Worm (Caenorhabditis elegans) whole organism, late embryonic: ENCODE data around the gene sms-3.

Experiments used
- C08G9.2 ChIP-seq: sonication (generic microtip); optimal IDR thresholded peaks from 2 replicates; lab custom pipeline; 2016; ENCODE audit warnings: mild to moderate bottlenecking, missing genetic modification characterization, moderate library complexity, missing compliant biosample characterization
- C38D4.7 ChIP-seq: fragments of 200-800 bp; sonication (Bioruptor generic); optimal IDR thresholded peaks from 2 replicates; lab custom pipeline; 2018; ENCODE audit warnings: mild to moderate bottlenecking, missing genetic modification characterization, moderate library complexity, missing compliant biosample characterization
- F13H6.1 ChIP-seq: sonication (generic microtip); optimal IDR thresholded peaks from 2 replicates; lab custom pipeline; 2016; ENCODE audit warnings: missing genetic modification characterization, missing compliant biosample characterization
- K02D7.2 ChIP-seq: sonication (generic microtip); optimal IDR thresholded peaks from 2 replicates; lab custom pipeline; 2017; ENCODE audit warnings: mild to moderate bottlenecking, missing genetic modification characterization, missing compliant biosample characterization
- ahr-1 ChIP-seq: sonication (generic microtip); optimal IDR thresholded peaks from 2 replicates; lab custom pipeline; 2016; ENCODE audit warnings: missing genetic modification characterization, missing compliant biosample characterization
- ceh-18 ChIP-seq: sonication (generic microtip); optimal IDR thresholded peaks from 2 replicates; lab custom pipeline; 2016; ENCODE audit warnings: missing genetic modification characterization, missing compliant biosample characterization
- ceh-19 ChIP-seq: fragments of 200-800 bp; sonication (Bioruptor generic); optimal IDR thresholded peaks from 2 replicates; lab custom pipeline; 2018; ENCODE audit warnings: mild to moderate bottlenecking, missing genetic modification characterization, missing compliant biosample characterization
- ceh-2 ChIP-seq: sonication (generic microtip); optimal IDR thresholded peaks from 2 replicates; lab custom pipeline; 2016; ENCODE audit warnings: missing genotype, missing genetic modification characterization, missing compliant biosample characterization
- ceh-34 ChIP-seq: sonication (generic microtip); optimal IDR thresholded peaks from 2 replicates; lab custom pipeline; 2016; ENCODE audit warnings: mild to moderate bottlenecking, missing genetic modification characterization, missing compliant biosample characterization
- ceh-45 ChIP-seq: fragments of 200-800 bp; sonication (Bioruptor generic); IDR thresholded peaks from 2 replicates; pipeline ENCODE4 v1.3.6; 2022; ENCODE audit warnings: missing genetic modification reagents, missing genetic modification characterization, missing compliant biosample characterization
- ceh-6 ChIP-seq: fragments of 200-800 bp; sonication (Bioruptor generic); optimal IDR thresholded peaks from 2 replicates; lab custom pipeline; 2018; ENCODE audit warnings: mild to moderate bottlenecking, missing genetic modification characterization, missing compliant biosample characterization
- ceh-9 ChIP-seq: sonication (generic microtip); optimal IDR thresholded peaks from 2 replicates; lab custom pipeline; 2016; ENCODE audit warnings: mild to moderate bottlenecking, missing genetic modification characterization, inconsistent platforms, missing compliant biosample characterization
- dmd-4 ChIP-seq: sonication (generic microtip); optimal IDR thresholded peaks from 2 replicates; lab custom pipeline; 2016; ENCODE audit warnings: borderline replicate concordance, missing genetic modification characterization, missing compliant biosample characterization
- dve-1 ChIP-seq: sonication (generic microtip); optimal IDR thresholded peaks from 2 replicates; lab custom pipeline; 2017; ENCODE audit warnings: antibody characterized with exemption, mild to moderate bottlenecking, missing genetic modification characterization, missing compliant biosample characterization
- elt-4 ChIP-seq: sonication (generic microtip); optimal IDR thresholded peaks from 2 replicates; lab custom pipeline; 2016; ENCODE audit warnings: missing genetic modification characterization, missing compliant biosample characterization
- eyg-1 ChIP-seq: sonication (generic microtip); optimal IDR thresholded peaks from 2 replicates; lab custom pipeline; 2016; ENCODE audit warnings: missing genotype, missing genetic modification characterization, missing compliant biosample characterization
- fkh-10 ChIP-seq: fragments of 150-350 bp; optimal IDR thresholded peaks from 2 replicates; lab custom pipeline; 2014; ENCODE audit warnings: missing biosample characterization, missing genetic modification reagents, missing genetic modification characterization
- hlh-6 ChIP-seq: sonication (generic microtip); optimal IDR thresholded peaks from 2 replicates; lab custom pipeline; 2016; ENCODE audit warnings: missing genotype, missing genetic modification characterization, missing compliant biosample characterization
- mec-3 ChIP-seq: sonication (generic microtip); optimal IDR thresholded peaks from 2 replicates; lab custom pipeline; 2016; ENCODE audit warnings: borderline replicate concordance, missing genetic modification characterization, missing compliant biosample characterization
- nfya-1 ChIP-seq: sonication (generic microtip); optimal IDR thresholded peaks from 2 replicates; lab custom pipeline; 2017; ENCODE audit warnings: missing genetic modification characterization, mild to moderate bottlenecking, missing compliant biosample characterization, antibody characterized with exemption, moderate library complexity
- nhr-11 ChIP-seq: fragments of 150-350 bp; optimal IDR thresholded peaks from 2 replicates; lab custom pipeline; 2014; ENCODE audit warnings: missing biosample characterization, missing genetic modification characterization
- npax-4 ChIP-seq: sonication (generic microtip); optimal IDR thresholded peaks from 2 replicates; lab custom pipeline; 2016; ENCODE audit warnings: missing genetic modification characterization, missing compliant biosample characterization
- odd-2 ChIP-seq: sonication (generic microtip); optimal IDR thresholded peaks from 2 replicates; lab custom pipeline; 2017; ENCODE audit warnings: antibody characterized with exemption, mild to moderate bottlenecking, missing genetic modification characterization, missing compliant biosample characterization
- pat-9 ChIP-seq: fragments of 200-800 bp; sonication (Bioruptor generic); optimal IDR thresholded peaks from 2 replicates; lab custom pipeline; 2018; ENCODE audit warnings: mild to moderate bottlenecking, missing genetic modification characterization, moderate library complexity, missing compliant biosample characterization
- pax-1 ChIP-seq: fragments of 150-350 bp; optimal IDR thresholded peaks from 2 replicates; lab custom pipeline; 2014; ENCODE audit warnings: missing biosample characterization, missing genetic modification characterization
- pha-2 ChIP-seq: sonication (generic microtip); optimal IDR thresholded peaks from 2 replicates; lab custom pipeline; 2017; ENCODE audit warnings: mild to moderate bottlenecking, missing genetic modification characterization, missing compliant biosample characterization
- pqm-1 ChIP-seq: sonication (generic microtip); optimal IDR thresholded peaks from 2 replicates; lab custom pipeline; 2016; ENCODE audit warnings: missing genetic modification characterization, missing compliant biosample characterization
- sox-4 ChIP-seq: sonication (generic microtip); optimal IDR thresholded peaks from 2 replicates; lab custom pipeline; 2017; ENCODE audit warnings: mild to moderate bottlenecking, missing genetic modification characterization, inconsistent platforms, missing compliant biosample characterization
- unc-55 ChIP-seq: sonication (generic microtip); optimal IDR thresholded peaks from 2 replicates; lab custom pipeline; 2017; ENCODE audit warnings: missing biosample characterization, missing genetic modification reagents, missing genetic modification characterization
- unc-86 ChIP-seq: sonication (generic microtip); optimal IDR thresholded peaks from 2 replicates; lab custom pipeline; 2016; ENCODE audit warnings: missing genetic modification characterization, missing compliant biosample characterization

Gene sms-3

ce11 chrIII:1539366-1539765 lies 61.6 kb downstream of the sms-3 start:
- no peak for TF ChIP-seq ceh-2 (tag; lab: Kevin White, UChicago)
- TF ChIP-seq hlh-6 (tag; lab: Kevin White, UChicago) = no peak
- TF ChIP-seq dmd-4 = no peak
- no peak for TF ChIP-seq unc-86
- TF ChIP-seq sox-4 (tag; lab: Kevin White, UChicago) = no peak
- no peak for TF ChIP-seq ceh-19
- TF ChIP-seq odd-2 (tag; lab: Kevin White, UChicago) = no peak
- TF ChIP-seq ceh-34 (tag; lab: Kevin White, UChicago) = no peak
- no peak for TF ChIP-seq ceh-6 (GFP tag; lab: Kevin White, UChicago)
- TF ChIP-seq mec-3 (tag; lab: Kevin White, UChicago) = no peak
- TF ChIP-seq dve-1 (tag; lab: Kevin White, UChicago) = no peak
- no peak for TF ChIP-seq nhr-11 (tag; lab: Kevin White, UChicago)
- TF ChIP-seq K02D7.2 (tag; lab: Kevin White, UChicago) = no peak
- no peak for TF ChIP-seq C08G9.2 (tag; lab: Kevin White, UChicago)
- no peak for TF ChIP-seq pax-1 (tag; lab: Kevin White, UChicago)

DNA sequence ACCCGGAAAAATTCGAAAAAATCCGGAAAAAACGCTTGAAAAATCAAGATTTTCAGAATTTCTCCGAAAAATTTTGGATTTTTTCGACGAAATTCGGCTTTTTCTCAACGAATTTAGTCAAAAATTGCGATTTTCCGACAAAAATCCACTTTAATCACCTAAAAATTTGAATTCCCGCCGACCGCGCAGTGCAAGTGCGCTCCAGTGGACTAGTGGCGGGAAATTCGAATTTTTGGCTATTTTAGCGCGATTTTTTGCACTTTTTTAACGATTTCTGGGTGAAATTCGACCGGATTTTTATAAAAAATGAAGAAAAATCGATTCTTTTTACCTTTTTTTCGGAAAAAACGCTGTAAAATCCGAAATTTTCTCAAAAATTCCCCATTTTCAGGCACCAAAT lies 66.5 kb downstream of the sms-3 start:
- TF ChIP-seq K02D7.2 (tag; lab: Kevin White, UChicago) (no peak), ceh-9 (no peak), ceh-6 (GFP tag; lab: Kevin White, UChicago) (no peak), pqm-1 (tag; lab: Kevin White, UChicago) (no peak), pat-9 (tag; lab: Kevin White, UChicago) (no peak), dmd-4 (no peak), fkh-10 (GFP tag; lab: Kevin White, UChicago) (no peak), pha-2 (tag; lab: Kevin White, UChicago) (no peak), eyg-1 (tag; lab: Kevin White, UChicago) (no peak), mec-3 (tag; lab: Kevin White, UChicago) (no peak), pax-1 (tag; lab: Kevin White, UChicago) (no peak), npax-4 (tag; lab: Kevin White, UChicago) (no peak), ceh-18 (no peak), elt-4 (tag; lab: Kevin White, UChicago) (no peak), nfya-1 (tag; lab: Kevin White, UChicago) (no peak), C38D4.7 (GFP tag; lab: Kevin White, UChicago) (no peak), hlh-6 (tag; lab: Kevin White, UChicago) (no peak), ceh-45 (GFP tag; lab: Robert Waterston, UW) (no peak), F13H6.1 (tag; lab: Kevin White, UChicago) (no peak)

ce11 chrIII:1533615-1534014 lies 67.3 kb downstream of the sms-3 start, which contains the start of gene mtg-1:
Gene mtg-1, plus strand, starts transcription at chrIII:1533774.
- no peak for TF ChIP-seq ahr-1 (tag; lab: Kevin White, UChicago)
- peak; percentile 16 for TF ChIP-seq unc-55
